Worm (Caenorhabditis elegans) whole organism, late embryonic: ENCODE data around the gene nsy-7.

Source experiments
- F13H6.1 ChIP-seq: sonication (generic microtip); optimal IDR thresholded peaks from 2 replicates; lab custom pipeline; 2016; ENCODE audit warnings: missing genetic modification characterization, missing compliant biosample characterization
- K02D7.2 ChIP-seq: sonication (generic microtip); optimal IDR thresholded peaks from 2 replicates; lab custom pipeline; 2017; ENCODE audit warnings: mild to moderate bottlenecking, missing genetic modification characterization, missing compliant biosample characterization
- T23F11.4 ChIP-seq: fragments of 200-800 bp; sonication (Bioruptor generic); optimal IDR thresholded peaks from 2 replicates; lab custom pipeline; 2018; ENCODE audit warnings: mild to moderate bottlenecking, missing genetic modification characterization, missing compliant biosample characterization
- ama-1 ChIP-seq: fragments of 150-350 bp; optimal IDR thresholded peaks from 2 replicates; lab custom pipeline; 2014
- ceh-19 ChIP-seq: fragments of 200-800 bp; sonication (Bioruptor generic); optimal IDR thresholded peaks from 2 replicates; lab custom pipeline; 2018; ENCODE audit warnings: mild to moderate bottlenecking, missing genetic modification characterization, missing compliant biosample characterization
- ceh-2 ChIP-seq: sonication (generic microtip); optimal IDR thresholded peaks from 2 replicates; lab custom pipeline; 2016; ENCODE audit warnings: missing genotype, missing genetic modification characterization, missing compliant biosample characterization
- ceh-22 ChIP-seq: sonication (generic microtip); optimal IDR thresholded peaks from 2 replicates; lab custom pipeline; 2017; ENCODE audit warnings: missing biosample characterization, missing genetic modification characterization
- ceh-24 ChIP-seq: sonication (generic microtip); optimal IDR thresholded peaks from 2 replicates; lab custom pipeline; 2016; ENCODE audit warnings: mild to moderate bottlenecking, missing genetic modification characterization, missing compliant biosample characterization
- ceh-30 ChIP-seq: fragments of 150-350 bp; optimal IDR thresholded peaks from 2 replicates; lab custom pipeline; 2014; ENCODE audit warnings: missing biosample characterization, missing genetic modification characterization
- ceh-31 ChIP-seq: sonication (generic microtip); optimal IDR thresholded peaks from 2 replicates; lab custom pipeline; 2016; ENCODE audit warnings: missing genetic modification characterization, missing compliant biosample characterization
- ceh-34 ChIP-seq: sonication (generic microtip); optimal IDR thresholded peaks from 2 replicates; lab custom pipeline; 2016; ENCODE audit warnings: mild to moderate bottlenecking, missing genetic modification characterization, missing compliant biosample characterization
- ceh-48 ChIP-seq: sonication (generic microtip); optimal IDR thresholded peaks from 2 replicates; lab custom pipeline; 2016; ENCODE audit warnings: missing genetic modification characterization, inconsistent platforms, missing compliant biosample characterization
- ceh-6 ChIP-seq: fragments of 200-800 bp; sonication (Bioruptor generic); optimal IDR thresholded peaks from 2 replicates; lab custom pipeline; 2018; ENCODE audit warnings: mild to moderate bottlenecking, missing genetic modification characterization, missing compliant biosample characterization
- elt-2 ChIP-seq: sonication (generic microtip); optimal IDR thresholded peaks from 2 replicates; lab custom pipeline; 2016; ENCODE audit warnings: missing genetic modification reagents, missing genetic modification characterization, missing compliant biosample characterization
- elt-4 ChIP-seq: sonication (generic microtip); optimal IDR thresholded peaks from 2 replicates; lab custom pipeline; 2016; ENCODE audit warnings: missing genetic modification characterization, missing compliant biosample characterization
- fax-1 ChIP-seq: sonication (generic microtip); optimal IDR thresholded peaks from 2 replicates; lab custom pipeline; 2016; ENCODE audit warnings: missing genotype, missing genetic modification characterization, missing compliant biosample characterization
- hlh-30 ChIP-seq: sonication (generic microtip); optimal IDR thresholded peaks from 2 replicates; lab custom pipeline; 2017; ENCODE audit warnings: antibody characterized with exemption, missing genetic modification characterization, missing compliant biosample characterization; ENCODE audit not compliant: insufficient read depth
- hlh-6 ChIP-seq: sonication (generic microtip); optimal IDR thresholded peaks from 2 replicates; lab custom pipeline; 2016; ENCODE audit warnings: missing genotype, missing genetic modification characterization, missing compliant biosample characterization
- lim-6 ChIP-seq: sonication (generic microtip); optimal IDR thresholded peaks from 2 replicates; lab custom pipeline; 2016; ENCODE audit warnings: missing genetic modification characterization, missing compliant biosample characterization
- mec-3 ChIP-seq: sonication (generic microtip); optimal IDR thresholded peaks from 2 replicates; lab custom pipeline; 2016; ENCODE audit warnings: borderline replicate concordance, missing genetic modification characterization, missing compliant biosample characterization
- nfya-1 ChIP-seq: sonication (generic microtip); optimal IDR thresholded peaks from 2 replicates; lab custom pipeline; 2017; ENCODE audit warnings: missing genetic modification characterization, mild to moderate bottlenecking, missing compliant biosample characterization, antibody characterized with exemption, moderate library complexity
- nhr-11 ChIP-seq: fragments of 150-350 bp; optimal IDR thresholded peaks from 2 replicates; lab custom pipeline; 2014; ENCODE audit warnings: missing biosample characterization, missing genetic modification characterization
- npax-4 ChIP-seq: sonication (generic microtip); optimal IDR thresholded peaks from 2 replicates; lab custom pipeline; 2016; ENCODE audit warnings: missing genetic modification characterization, missing compliant biosample characterization
- odd-2 ChIP-seq: sonication (generic microtip); optimal IDR thresholded peaks from 2 replicates; lab custom pipeline; 2017; ENCODE audit warnings: antibody characterized with exemption, mild to moderate bottlenecking, missing genetic modification characterization, missing compliant biosample characterization
- pha-2 ChIP-seq: sonication (generic microtip); optimal IDR thresholded peaks from 2 replicates; lab custom pipeline; 2017; ENCODE audit warnings: mild to moderate bottlenecking, missing genetic modification characterization, missing compliant biosample characterization
- pha-4 ChIP-seq: fragments of 150-350 bp; optimal IDR thresholded peaks from 2 replicates; lab custom pipeline; 2018; ENCODE audit warnings: missing biosample characterization, missing genetic modification reagents, missing genetic modification characterization
- ref-2 ChIP-seq: sonication (generic microtip); optimal IDR thresholded peaks from 2 replicates; lab custom pipeline; 2016; ENCODE audit warnings: missing genetic modification characterization, missing compliant biosample characterization
- rnt-1 ChIP-seq: sonication (generic microtip); optimal IDR thresholded peaks from 2 replicates; lab custom pipeline; 2016; ENCODE audit warnings: missing genetic modification characterization, missing compliant biosample characterization
- sdc-2 ChIP-seq: sonication (generic microtip); optimal IDR thresholded peaks from 2 replicates; lab custom pipeline; 2016; ENCODE audit warnings: missing genotype, missing genetic modification characterization, missing compliant biosample characterization
- sox-2 ChIP-seq: fragments of 200-800 bp; sonication (Bioruptor generic); IDR thresholded peaks from 2 replicates; pipeline ENCODE4 v1.3.6; 2022; ENCODE audit warnings: missing genetic modification reagents, missing genetic modification characterization, missing compliant biosample characterization
- tbx-7 ChIP-seq: sonication (generic microtip); optimal IDR thresholded peaks from 2 replicates; lab custom pipeline; 2016; ENCODE audit warnings: missing genotype, missing genetic modification characterization, missing compliant biosample characterization
- ttx-3 ChIP-seq: sonication (generic microtip); optimal IDR thresholded peaks from 2 replicates; lab custom pipeline; 2016; ENCODE audit warnings: missing genetic modification reagents, missing genetic modification characterization, missing compliant biosample characterization
- unc-3 ChIP-seq, 2 experiments: fragments of 200-800 bp in 1 of 2; sonication (Bioruptor generic) in 1 of 2; sonication (generic microtip) in 1 of 2; conservative IDR thresholded peaks in 1 of 2; optimal IDR thresholded peaks in 1 of 2; 2 replicates each; pipeline versions ENCODE4 v1.3.6 to Lab custom; 2016 to 2022; ENCODE audit warnings: missing compliant biosample characterization in 2 of 2, missing genetic modification characterization in 2 of 2, missing genetic modification reagents in 1 of 2
- unc-42 ChIP-seq: sonication (generic microtip); optimal IDR thresholded peaks from 2 replicates; lab custom pipeline; 2016; ENCODE audit warnings: missing genotype, missing genetic modification characterization, missing compliant biosample characterization
- unc-86 ChIP-seq: sonication (generic microtip); optimal IDR thresholded peaks from 2 replicates; lab custom pipeline; 2016; ENCODE audit warnings: missing genetic modification characterization, missing compliant biosample characterization
- zip-5 ChIP-seq: sonication (generic microtip); optimal IDR thresholded peaks from 2 replicates; lab custom pipeline; 2016; ENCODE audit warnings: missing genetic modification characterization, missing compliant biosample characterization

Gene nsy-7

DNA sequence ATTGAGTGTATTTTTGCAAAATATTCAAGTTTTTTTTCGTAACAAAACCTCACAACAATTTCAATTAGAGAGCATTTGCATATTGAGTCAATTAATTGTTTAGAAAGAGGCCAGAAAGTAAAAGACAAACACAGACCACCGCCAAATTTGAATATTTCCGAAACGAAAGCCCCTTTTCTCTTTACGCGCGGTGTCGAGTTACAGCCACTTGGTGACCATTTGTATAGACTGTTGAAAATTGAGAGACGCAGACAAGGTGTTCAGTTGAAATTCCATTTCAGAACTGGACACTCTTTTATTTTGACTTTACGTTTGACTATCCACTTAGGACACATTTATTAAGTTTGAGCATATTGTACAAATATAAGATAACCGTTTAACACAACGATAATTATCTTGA lies 38.4 kb downstream of the nsy-7 start:
- TF ChIP-seq rnt-1 (no peak), ceh-34 (tag; lab: Kevin White, UChicago) (peak; percentile 91), nfya-1 (tag; lab: Kevin White, UChicago) (no peak), odd-2 (no peak)

- TF ChIP-seq ama-1 (lab: Kevin White, UChicago) = no peak
- TF ChIP-seq ref-2 (tag; lab: Kevin White, UChicago) = no peak
- TF ChIP-seq fax-1 (tag; lab: Kevin White, UChicago) = no peak
- TF ChIP-seq pha-4 (tag; lab: Kevin White, UChicago) = no peak
- no peak for TF ChIP-seq ceh-30 (tag; lab: Kevin White, UChicago)
- no peak for TF ChIP-seq sox-2 (GFP tag; lab: Robert Waterston, UW)
- TF ChIP-seq mec-3 = no peak
- no peak for TF ChIP-seq elt-4 (tag; lab: Kevin White, UChicago)
These were observed 41.9 kb downstream of the nsy-7 start, which contains the start of gene nhr-258 for ce11 chrIV:8044574-8044973. Gene nhr-258, plus strand, starts transcription at chrIV:8044938.

DNA sequence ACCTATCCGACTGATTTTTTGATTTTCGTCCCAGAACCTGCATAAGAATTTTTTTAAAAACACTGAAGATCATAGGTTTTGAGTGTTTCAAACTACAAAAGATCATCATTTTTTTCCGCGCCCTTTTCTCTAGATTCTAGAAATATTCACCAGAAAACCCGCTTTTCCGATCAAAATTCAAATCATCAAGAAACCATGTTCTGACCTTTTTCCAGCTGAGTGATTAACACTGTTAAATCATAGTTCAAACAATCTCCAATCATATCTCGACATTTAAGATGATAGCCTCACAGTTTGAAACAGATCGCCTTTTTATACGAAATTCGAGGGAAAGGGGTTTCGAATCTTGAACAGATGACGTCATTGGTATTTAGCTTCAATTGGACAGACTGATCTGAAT lies 42.7 kb downstream of the nsy-7 start:
- TF ChIP-seq tbx-7 (tag; lab: Kevin White, UChicago) (no peak), ceh-2 (no peak), pha-2 (no peak), ceh-6 (GFP tag; lab: Kevin White, UChicago) (no peak), hlh-6 (no peak), unc-42 (tag; lab: Kevin White, UChicago) (no peak), fax-1 (tag; lab: Kevin White, UChicago) (no peak), ref-2 (tag; lab: Kevin White, UChicago) (no peak), ceh-19 (GFP tag; lab: Kevin White, UChicago) (no peak), zip-5 (tag; lab: Kevin White, UChicago) (no peak), hlh-30 (tag; lab: Kevin White, UChicago) (no peak), ceh-48 (tag; lab: Kevin White, UChicago) (no peak), ama-1 (lab: Kevin White, UChicago) (no peak), T23F11.4 (no peak), elt-2 (tag; lab: Kevin White, UChicago) (no peak), ceh-22 (tag; lab: Kevin White, UChicago) (no peak), ceh-30 (tag; lab: Kevin White, UChicago) (no peak), elt-4 (tag; lab: Kevin White, UChicago) (no peak), F13H6.1 (tag; lab: Kevin White, UChicago) (no peak), mec-3 (no peak)

DNA sequence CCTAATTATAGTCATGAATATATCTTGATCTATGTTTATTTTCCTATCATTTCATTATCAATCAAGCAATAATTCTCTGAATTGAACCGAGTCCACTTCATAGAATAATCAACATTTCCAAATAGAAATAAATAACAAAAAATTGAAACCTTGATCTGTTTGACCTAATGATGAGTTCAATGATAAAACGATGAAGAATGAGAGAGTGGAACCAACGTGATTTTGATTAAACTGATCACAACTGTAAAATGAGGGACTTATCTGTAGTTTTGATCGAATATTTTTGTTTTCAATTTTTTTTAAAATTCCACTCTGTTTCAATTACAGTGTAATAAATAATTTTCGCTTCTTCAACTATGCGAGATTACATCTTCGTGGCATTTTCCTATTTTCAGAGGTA lies 43.6 kb downstream of the nsy-7 start:
- TF ChIP-seq unc-3 (GFP tag; conservative IDR thresholded peaks at IDR 0.05; lab: Robert Waterston, UW) = no peak
- no peak for TF ChIP-seq unc-3 (tag; optimal IDR thresholded peaks at IDR 0.05; lab: Kevin White, UChicago)
- no peak for TF ChIP-seq unc-86 (tag; lab: Kevin White, UChicago)
- no peak for TF ChIP-seq unc-42 (tag; lab: Kevin White, UChicago)
- TF ChIP-seq rnt-1 = no peak
- no peak for TF ChIP-seq ceh-24 (tag; lab: Kevin White, UChicago)
- no peak for TF ChIP-seq ceh-34 (tag; lab: Kevin White, UChicago)
- TF ChIP-seq hlh-6 = no peak
- TF ChIP-seq lim-6 (tag; lab: Kevin White, UChicago) = no peak
- TF ChIP-seq K02D7.2 (tag; lab: Kevin White, UChicago) = no peak
- TF ChIP-seq npax-4 (tag; lab: Kevin White, UChicago) = no peak
- TF ChIP-seq sdc-2 (tag; lab: Kevin White, UChicago) = no peak
- TF ChIP-seq ceh-22 (tag; lab: Kevin White, UChicago) = no peak
- no peak for TF ChIP-seq ceh-31 (tag; lab: Kevin White, UChicago)
- no peak for TF ChIP-seq nhr-11
- TF ChIP-seq ttx-3 = no peak
